Fruit fly (Drosophila melanogaster) whole organism, prepupa: Measurements from ENCODE around the gene CG4020.

Source experiments
- Blimp-1 ChIP-seq: fragments of 200-800 bp; sonication (Bioruptor generic); optimal IDR thresholded peaks from 3 replicates; lab custom pipeline; 2017; ENCODE audit warnings: missing biosample characterization, missing genetic modification characterization, mild to moderate bottlenecking, moderate library complexity, missing genetic modification reagents
- CG10631 ChIP-seq: fragments of 200-800 bp; sonication (Bioruptor generic); optimal IDR thresholded peaks from 2 replicates; lab custom pipeline; 2016; ENCODE audit warnings: missing biosample characterization, missing genetic modification characterization
- CG10669 ChIP-seq: fragments of 200-800 bp; sonication (Bioruptor generic); optimal IDR thresholded peaks from 3 replicates; lab custom pipeline; 2018; ENCODE audit warnings: missing biosample characterization, mild to moderate bottlenecking, missing genetic modification characterization, moderate library complexity
- CG11294 ChIP-seq: fragments of 200-800 bp; sonication (Bioruptor generic); IDR thresholded peaks from 2 replicates; pipeline ENCODE4 v1.3.6; 2022; ENCODE audit warnings: missing biosample characterization, missing genetic modification characterization
- CG11762 ChIP-seq: fragments of 200-800 bp; sonication (Bioruptor generic); optimal IDR thresholded peaks from 3 replicates; lab custom pipeline; 2016; ENCODE audit warnings: missing biosample characterization, missing genetic modification characterization; ENCODE audit not compliant: insufficient read depth
- CG11902 ChIP-seq: fragments of 200-800 bp; sonication (Bioruptor generic); optimal IDR thresholded peaks from 3 replicates; lab custom pipeline; 2016; ENCODE audit warnings: missing biosample characterization, missing genetic modification characterization
- CG3032 ChIP-seq: fragments of 200-800 bp; optimal IDR thresholded peaks from 2 replicates; lab custom pipeline; 2019; ENCODE audit warnings: missing biosample characterization, mild to moderate bottlenecking, missing genetic modification characterization, moderate library complexity
- CG31627 ChIP-seq: fragments of 200-800 bp; sonication (Bioruptor generic); optimal IDR thresholded peaks from 3 replicates; lab custom pipeline; 2016; ENCODE audit warnings: missing biosample characterization, missing genetic modification characterization
- CG32006 ChIP-seq: fragments of 200-800 bp; sonication (Bioruptor generic); optimal IDR thresholded peaks from 3 replicates; lab custom pipeline; 2017; ENCODE audit warnings: missing biosample characterization, mild to moderate bottlenecking, missing genetic modification characterization
- CG34406 ChIP-seq: fragments of 200-800 bp; sonication (Bioruptor generic); optimal IDR thresholded peaks from 3 replicates; lab custom pipeline; 2016; ENCODE audit warnings: missing biosample characterization, missing genetic modification characterization
- CG3919 ChIP-seq: fragments of 200-800 bp; sonication (Bioruptor generic); optimal IDR thresholded peaks from 3 replicates; lab custom pipeline; 2016; ENCODE audit warnings: missing biosample characterization, missing genetic modification characterization
- CG4318 ChIP-seq: fragments of 200-800 bp; sonication (Bioruptor generic); optimal IDR thresholded peaks from 3 replicates; lab custom pipeline; 2017; ENCODE audit warnings: missing biosample characterization, mild to moderate bottlenecking, missing genetic modification characterization
- CG6163 ChIP-seq: fragments of 200-800 bp; sonication (Bioruptor generic); IDR thresholded peaks from 3 replicates; pipeline ENCODE4 v1.3.6; 2022; ENCODE audit warnings: missing biosample characterization, missing genetic modification characterization
- CG6276 ChIP-seq: fragments of 200-800 bp; sonication (Bioruptor generic); optimal IDR thresholded peaks from 2 replicates; lab custom pipeline; 2017; ENCODE audit warnings: missing biosample characterization, mild to moderate bottlenecking, missing genetic modification characterization
- CG6792 ChIP-seq: fragments of 200-800 bp; sonication (Bioruptor generic); optimal IDR thresholded peaks from 3 replicates; lab custom pipeline; 2016; ENCODE audit warnings: missing biosample characterization, missing genetic modification characterization
- CG6808 ChIP-seq: fragments of 200-800 bp; sonication (Bioruptor generic); optimal IDR thresholded peaks from 3 replicates; lab custom pipeline; 2017; ENCODE audit warnings: missing biosample characterization, missing genetic modification characterization, mild to moderate bottlenecking, moderate library complexity, missing genetic modification reagents
- CG6854 ChIP-seq: fragments of 200-800 bp; sonication (Bioruptor generic); optimal IDR thresholded peaks from 2 replicates; lab custom pipeline; 2017; ENCODE audit warnings: missing biosample characterization, mild to moderate bottlenecking, missing genetic modification characterization
- CG7368 ChIP-seq: fragments of 200-800 bp; sonication (Bioruptor generic); optimal IDR thresholded peaks from 3 replicates; lab custom pipeline; 2016; ENCODE audit warnings: missing biosample characterization, missing genetic modification characterization
- CG8119 ChIP-seq: fragments of 200-800 bp; sonication (Bioruptor generic); IDR thresholded peaks from 3 replicates; pipeline ENCODE4 v1.3.6; 2022; ENCODE audit warnings: missing biosample characterization, missing genetic modification characterization
- CG8319 ChIP-seq: fragments of 200-800 bp; sonication (Bioruptor generic); optimal IDR thresholded peaks from 3 replicates; lab custom pipeline; 2016; ENCODE audit warnings: missing biosample characterization, missing genetic modification characterization
- CG8632 ChIP-seq: fragments of 200-800 bp; sonication (Bioruptor generic); optimal IDR thresholded peaks from 3 replicates; lab custom pipeline; 2016; ENCODE audit warnings: missing biosample characterization, missing genetic modification characterization
- Eip75B ChIP-seq: fragments of 200-800 bp; sonication (Bioruptor generic); optimal IDR thresholded peaks from 3 replicates; lab custom pipeline; 2016; ENCODE audit warnings: missing biosample characterization, missing genetic modification characterization
- Eip78C ChIP-seq: fragments of 200-800 bp; sonication (Bioruptor generic); peaks from one replicate; lab custom pipeline; 2016; ENCODE audit warnings: missing biosample characterization, missing genetic modification characterization
- Ets21C ChIP-seq: fragments of 200-800 bp; sonication (Bioruptor generic); optimal IDR thresholded peaks from 3 replicates; lab custom pipeline; 2016; ENCODE audit warnings: missing biosample characterization, missing genetic modification characterization
- Ets96B ChIP-seq: fragments of 200-800 bp; optimal IDR thresholded peaks from 2 replicates; lab custom pipeline; 2019; ENCODE audit warnings: missing biosample characterization, mild to moderate bottlenecking, missing genetic modification characterization, moderate library complexity
- Gug ChIP-seq: fragments of 200-800 bp; sonication (Bioruptor generic); IDR thresholded peaks from 2 replicates; pipeline ENCODE4 v1.3.6; 2022; ENCODE audit warnings: missing biosample characterization, missing genetic modification characterization
- Hr38 ChIP-seq: sonication (Bioruptor generic); optimal IDR thresholded peaks from 2 replicates; lab custom pipeline; 2016; ENCODE audit warnings: missing biosample characterization, missing genetic modification characterization
- Hr39 ChIP-seq: fragments of 200-800 bp; sonication (Bioruptor generic); optimal IDR thresholded peaks from 2 replicates; lab custom pipeline; 2016; ENCODE audit warnings: missing biosample characterization, missing genetic modification characterization
- Hr4 ChIP-seq: fragments of 200-800 bp; sonication (Bioruptor generic); optimal IDR thresholded peaks from 3 replicates; lab custom pipeline; 2016; ENCODE audit warnings: missing biosample characterization, missing genetic modification characterization
- Lpt ChIP-seq: fragments of 200-800 bp; sonication (Bioruptor generic); optimal IDR thresholded peaks from 3 replicates; lab custom pipeline; 2016; ENCODE audit warnings: missing biosample characterization, missing genetic modification characterization
- Met ChIP-seq: fragments of 200-800 bp; sonication (Bioruptor generic); optimal IDR thresholded peaks from 3 replicates; lab custom pipeline; 2016; ENCODE audit warnings: missing biosample characterization, missing genetic modification characterization
- OdsH ChIP-seq: fragments of 200-800 bp; sonication (Bioruptor generic); optimal IDR thresholded peaks from 3 replicates; lab custom pipeline; 2016; ENCODE audit warnings: missing biosample characterization, missing genetic modification characterization
- Smox ChIP-seq: fragments of 200-800 bp; sonication (Bioruptor generic); optimal IDR thresholded peaks from 3 replicates; lab custom pipeline; 2016; ENCODE audit warnings: missing biosample characterization, missing genetic modification characterization
- Sox14 ChIP-seq: fragments of 200-800 bp; sonication (Bioruptor generic); optimal IDR thresholded peaks from 3 replicates; lab custom pipeline; 2016; ENCODE audit warnings: missing biosample characterization, missing genetic modification characterization
- Sox15 ChIP-seq: fragments of 200-800 bp; sonication (Bioruptor generic); optimal IDR thresholded peaks from 3 replicates; lab custom pipeline; 2016; ENCODE audit warnings: missing biosample characterization, missing genetic modification characterization
- acj6 ChIP-seq: fragments of 200-800 bp; sonication (Bioruptor generic); optimal IDR thresholded peaks from 3 replicates; lab custom pipeline; 2016; ENCODE audit warnings: missing biosample characterization, missing genetic modification characterization
- cyc ChIP-seq: fragments of 200-800 bp; sonication (Bioruptor generic); optimal IDR thresholded peaks from 3 replicates; lab custom pipeline; 2016; ENCODE audit warnings: missing biosample characterization, missing genetic modification characterization
- dac ChIP-seq: fragments of 200-800 bp; sonication (Bioruptor generic); optimal IDR thresholded peaks from 2 replicates; lab custom pipeline; 2017; ENCODE audit warnings: missing biosample characterization, mild to moderate bottlenecking, missing genetic modification characterization
- esn ChIP-seq: fragments of 200-800 bp; sonication (Bioruptor generic); optimal IDR thresholded peaks from 2 replicates; lab custom pipeline; 2016; ENCODE audit warnings: missing biosample characterization, mild to moderate bottlenecking, missing genetic modification characterization, moderate library complexity
- fd59A ChIP-seq: fragments of 200-800 bp; sonication (Bioruptor generic); optimal IDR thresholded peaks from 2 replicates; lab custom pipeline; 2017; ENCODE audit warnings: missing biosample characterization, mild to moderate bottlenecking, missing genetic modification characterization, missing genetic modification reagents
- fd85E ChIP-seq: fragments of 200-800 bp; sonication (Bioruptor generic); optimal IDR thresholded peaks from 3 replicates; lab custom pipeline; 2016; ENCODE audit warnings: missing biosample characterization, missing genetic modification characterization
- fkh ChIP-seq: fragments of 200-800 bp; sonication (Bioruptor generic); optimal IDR thresholded peaks from 3 replicates; lab custom pipeline; 2017; ENCODE audit warnings: missing biosample characterization, mild to moderate bottlenecking, missing genetic modification characterization, moderate library complexity
- lz ChIP-seq: fragments of 200-800 bp; sonication (Bioruptor generic); optimal IDR thresholded peaks from 3 replicates; lab custom pipeline; 2016; ENCODE audit warnings: missing biosample characterization, missing genetic modification characterization
- net ChIP-seq: fragments of 200-800 bp; sonication (Bioruptor generic); optimal IDR thresholded peaks from 3 replicates; lab custom pipeline; 2016; ENCODE audit warnings: missing biosample characterization, missing genetic modification characterization
- pdm3 ChIP-seq: fragments of 200-800 bp; sonication (Bioruptor generic); optimal IDR thresholded peaks from 3 replicates; lab custom pipeline; 2016; ENCODE audit warnings: missing biosample characterization, missing genetic modification characterization
- salr ChIP-seq, 2 experiments: fragments of 200-800 bp; sonication (Bioruptor generic); optimal IDR thresholded peaks; 3 replicates each; lab custom pipeline; 2016 to 2018; ENCODE audit warnings: missing biosample characterization in 2 of 2, missing genetic modification characterization in 2 of 2, mild to moderate bottlenecking in 1 of 2
- spab ChIP-seq: fragments of 200-800 bp; sonication (Bioruptor generic); optimal IDR thresholded peaks from 2 replicates; lab custom pipeline; 2017; ENCODE audit warnings: missing biosample characterization, mild to moderate bottlenecking, missing genetic modification characterization, missing genetic modification reagents
- ss ChIP-seq, 2 experiments: fragments of 200-800 bp; sonication (Bioruptor generic); optimal IDR thresholded peaks; 2 replicates in 1 of 2; 3 replicates in 1 of 2; lab custom pipeline; 2017 to 2018; ENCODE audit warnings: mild to moderate bottlenecking in 2 of 2, missing biosample characterization in 2 of 2, missing genetic modification characterization in 2 of 2, moderate library complexity in 1 of 2
- svp ChIP-seq: fragments of 200-800 bp; sonication (Bioruptor generic); peaks from one replicate; lab custom pipeline; 2016; ENCODE audit warnings: missing biosample characterization, missing genetic modification characterization
- topi ChIP-seq: fragments of 200-800 bp; sonication (Bioruptor generic); optimal IDR thresholded peaks from 3 replicates; lab custom pipeline; 2016; ENCODE audit warnings: missing biosample characterization, missing genetic modification characterization
- vri ChIP-seq: fragments of 200-800 bp; sonication (Bioruptor generic); optimal IDR thresholded peaks from 3 replicates; lab custom pipeline; 2016; ENCODE audit warnings: missing biosample characterization, mild to moderate bottlenecking, missing genetic modification characterization

The CG4020 gene

dm6 chrX:5888260-5888659, 17.3 kb upstream of the CG4020 start (continued):
- TF ChIP-seq fd85E (GFP tag; lab: Kevin White, UChicago) (no peak), dac (GFP tag; lab: Kevin White, UChicago) (no peak), acj6 (GFP tag; lab: Kevin White, UChicago) (no peak), CG6276 (no peak)

- peak; percentile 47 for TF ChIP-seq Met
- TF ChIP-seq CG10631 (GFP tag; lab: Kevin White, UChicago), result peak; percentile 7
- no peak for TF ChIP-seq Hr39 (GFP tag; lab: Kevin White, UChicago)
- peak; percentile 56 for TF ChIP-seq Eip78C (GFP tag; lab: Kevin White, UChicago)
- TF ChIP-seq lz (GFP tag; lab: Kevin White, UChicago), result peak; percentile 24
- TF ChIP-seq CG8632, result no peak
- no peak for TF ChIP-seq fd59A (GFP tag; lab: Kevin White, UChicago)
- peak; percentile 33 for TF ChIP-seq esn (GFP tag; lab: Kevin White, UChicago)
- no peak for TF ChIP-seq CG11762 (GFP tag; lab: Kevin White, UChicago)
- no peak for TF ChIP-seq Eip75B (GFP tag; lab: Kevin White, UChicago)
- no peak for TF ChIP-seq vri (GFP tag; lab: Kevin White, UChicago)
- no peak for TF ChIP-seq CG6854
- TF ChIP-seq CG6163 (GFP tag; lab: Robert Waterston, UW), result no peak
- TF ChIP-seq spab (GFP tag; lab: Kevin White, UChicago), result no peak
- TF ChIP-seq Sox15 (GFP tag; lab: Kevin White, UChicago), result no peak
- no peak for TF ChIP-seq Ets21C (GFP tag; lab: Kevin White, UChicago)
- no peak for TF ChIP-seq CG3919 (GFP tag; lab: Kevin White, UChicago)
- TF ChIP-seq Smox, result peak; percentile 18
- no peak for TF ChIP-seq CG32006 (GFP tag; lab: Kevin White, UChicago)
- TF ChIP-seq svp, result peak; percentile 61
- peak; percentile 8 for TF ChIP-seq CG34406 (GFP tag; lab: Kevin White, UChicago)
- peak; percentile 31 for TF ChIP-seq CG31627 (GFP tag; lab: Kevin White, UChicago)
- no peak for TF ChIP-seq CG11294
- no peak for TF ChIP-seq CG3032 (tag; lab: Kevin White, UChicago)
- no peak for TF ChIP-seq fkh (GFP tag; lab: Kevin White, UChicago)
- TF ChIP-seq OdsH (GFP tag; lab: Kevin White, UChicago), result no peak
- TF ChIP-seq CG11902, result no peak
- TF ChIP-seq Sox14, result no peak
- no peak for TF ChIP-seq acj6 (GFP tag; lab: Kevin White, UChicago)
- TF ChIP-seq Gug (GFP tag; lab: Robert Waterston, UW), result no peak
- no peak for TF ChIP-seq net (GFP tag; lab: Kevin White, UChicago)
- no peak for TF ChIP-seq Hr38 (GFP tag; lab: Kevin White, UChicago)
- TF ChIP-seq CG6792, result peak; percentile 2
- no peak for TF ChIP-seq CG8319
- TF ChIP-seq ss (GFP tag; optimal IDR thresholded peaks at IDR 0.05; lab: Kevin White, UChicago), result no peak
- TF ChIP-seq topi (GFP tag; lab: Kevin White, UChicago), result peak; percentile 39
- no peak for TF ChIP-seq fd85E (GFP tag; lab: Kevin White, UChicago)
- no peak for TF ChIP-seq salr (GFP tag; optimal IDR thresholded peaks at IDR 0.05; lab: Kevin White, UChicago)
- no peak for TF ChIP-seq dac (GFP tag; lab: Kevin White, UChicago)
- TF ChIP-seq Lpt (GFP tag; lab: Kevin White, UChicago), result no peak
- peak; percentile 22 for TF ChIP-seq cyc
- TF ChIP-seq CG8119, result no peak
- TF ChIP-seq CG7368 (GFP tag; lab: Kevin White, UChicago), result peak; percentile 1
- TF ChIP-seq pdm3 (GFP tag; lab: Kevin White, UChicago), result no peak
- no peak for TF ChIP-seq CG6808 (GFP tag; lab: Kevin White, UChicago)
- TF ChIP-seq CG10669, result no peak
- no peak for TF ChIP-seq CG6276
- no peak for TF ChIP-seq Hr4 (GFP tag; lab: Kevin White, UChicago)
- no peak for TF ChIP-seq Blimp-1 (GFP tag; lab: Kevin White, UChicago)
- TF ChIP-seq Ets96B (tag; lab: Kevin White, UChicago), result no peak
- TF ChIP-seq CG4318 (GFP tag; lab: Kevin White, UChicago), result no peak
- TF ChIP-seq, all 60 proteins: peak for 13
Measured at dm6 chrX:5888933-5889332, 16.6 kb upstream of the CG4020 start.
